Worm (Caenorhabditis elegans): Measurements from ENCODE around the gene F32D8.15.

ce11 chrV:10918373-10918772 is 14.5 kb downstream of the F32D8.15 start, which contains the start of gene F58B4.2:
- TF ChIP-seq unc-62 (GFP tag; optimal IDR thresholded peaks at IDR 0.05) = no peak
- no peak for TF ChIP-seq snpc-1.1 (tag; optimal IDR thresholded peaks at IDR 0.05; ENCODE audit: insufficient read depth)
- no peak for TF ChIP-seq die-1 (tag; optimal IDR thresholded peaks at IDR 0.05)
- TF ChIP-seq C06A6.2 (GFP tag; conservative IDR thresholded peaks at IDR 0.05) = no peak
- no peak for TF ChIP-seq rec-8 (tag; optimal IDR thresholded peaks at IDR 0.05)
- no peak for TF ChIP-seq attf-5 (GFP tag; optimal IDR thresholded peaks at IDR 0.05)
- TF ChIP-seq sdz-38 (tag; optimal IDR thresholded peaks at IDR 0.05) = no peak
- TF ChIP-seq atf-7 (tag; optimal IDR thresholded peaks at IDR 0.05) = no peak
- no peak for TF ChIP-seq B0019.2 (GFP tag; conservative IDR thresholded peaks at IDR 0.05)
- TF ChIP-seq efl-1 (GFP tag; optimal IDR thresholded peaks at IDR 0.05) = no peak
- no peak for TF ChIP-seq F39B2.1 (GFP tag; IDR thresholded peaks at IDR 0.05)
- no peak for TF ChIP-seq unc-130 (GFP tag; optimal IDR thresholded peaks at IDR 0.05)
- no peak for TF ChIP-seq snpc-4 (GFP tag; optimal IDR thresholded peaks at IDR 0.05)
- no peak for TF ChIP-seq snpc-4 (tag; optimal IDR thresholded peaks at IDR 0.05)
- no peak for TF ChIP-seq ceh-40 (GFP tag; IDR thresholded peaks at IDR 0.05)

All from whole organism, young adult.